Worm (Caenorhabditis elegans) whole organism, L2 larva: ENCODE results near the gene ina-1.
A peak's percentile ranks its signal among the peaks of the same experiment; 100 is the strongest.

Experiments used
- C34F6.9 ChIP-seq: fragments of 150-350 bp; optimal IDR thresholded peaks from 2 replicates; lab custom pipeline; 2014; ENCODE audit warnings: missing biosample characterization, missing genetic modification characterization
- alr-1 ChIP-seq: fragments of 150-350 bp; optimal IDR thresholded peaks from 2 replicates; lab custom pipeline; 2014; ENCODE audit warnings: missing biosample characterization, missing genetic modification characterization
- aly-2 ChIP-seq: fragments of 150-350 bp; optimal IDR thresholded peaks from 2 replicates; lab custom pipeline; 2014; ENCODE audit warnings: missing biosample characterization, missing genetic modification characterization
- ama-1 ChIP-seq: fragments of 150-350 bp; optimal IDR thresholded peaks from 2 replicates; lab custom pipeline; 2018; ENCODE audit warnings: inconsistent platforms
- blmp-1 ChIP-seq: sonication (generic microtip); optimal IDR thresholded peaks from 2 replicates; lab custom pipeline; 2017; ENCODE audit warnings: missing genetic modification characterization, mild to moderate bottlenecking, missing compliant biosample characterization, antibody characterized with exemption, moderate library complexity; ENCODE audit not compliant: insufficient read depth
- ceh-82 ChIP-seq: fragments of 150-350 bp; optimal IDR thresholded peaks from 2 replicates; lab custom pipeline; 2014; ENCODE audit warnings: missing biosample characterization, missing genetic modification characterization
- crh-2 ChIP-seq: sonication (generic microtip); optimal IDR thresholded peaks from 2 replicates; lab custom pipeline; 2017; ENCODE audit warnings: missing biosample characterization, missing genetic modification characterization
- egl-27 ChIP-seq: sonication (generic microtip); optimal IDR thresholded peaks from 3 replicates; lab custom pipeline; 2017; ENCODE audit warnings: missing biosample characterization, missing genetic modification reagents, missing genetic modification characterization
- elt-1 ChIP-seq: fragments of 150-350 bp; optimal IDR thresholded peaks from 2 replicates; lab custom pipeline; 2014; ENCODE audit warnings: missing biosample characterization, missing genetic modification characterization
- fos-1 ChIP-seq: fragments of 150-350 bp; optimal IDR thresholded peaks from 2 replicates; lab custom pipeline; 2014; ENCODE audit warnings: missing biosample characterization, missing genetic modification characterization
- gmeb-1 ChIP-seq: fragments of 150-350 bp; optimal IDR thresholded peaks from 2 replicates; lab custom pipeline; 2014; ENCODE audit warnings: missing biosample characterization, missing genetic modification characterization
- lin-11 ChIP-seq: fragments of 150-350 bp; sonication (generic microtip); optimal IDR thresholded peaks from 2 replicates; lab custom pipeline; 2014; ENCODE audit warnings: missing biosample characterization, missing genetic modification characterization, inconsistent platforms, mixed read lengths
- lsy-2 ChIP-seq, 2 experiments: fragments of 150-350 bp in 1 of 2; sonication (generic microtip) in 1 of 2; optimal IDR thresholded peaks; 2 replicates each; lab custom pipeline; 2014 to 2017; ENCODE audit warnings: missing biosample characterization in 2 of 2, missing genetic modification characterization in 2 of 2
- mbf-1 ChIP-seq: sonication (generic microtip); optimal IDR thresholded peaks from 2 replicates; lab custom pipeline; 2017; ENCODE audit warnings: missing biosample characterization, missing genetic modification characterization
- nhr-129 ChIP-seq: fragments of 150-350 bp; optimal IDR thresholded peaks from 2 replicates; lab custom pipeline; 2014; ENCODE audit warnings: missing biosample characterization, missing genetic modification characterization
- nhr-25 ChIP-seq: fragments of 150-350 bp; sonication (generic microtip); optimal IDR thresholded peaks from 3 replicates; lab custom pipeline; 2014; ENCODE audit warnings: missing biosample characterization, missing genetic modification characterization
- nhr-6 ChIP-seq: fragments of 150-350 bp; optimal IDR thresholded peaks from 2 replicates; lab custom pipeline; 2014; ENCODE audit warnings: missing biosample characterization, missing genetic modification characterization
- peb-1 ChIP-seq: fragments of 150-350 bp; optimal IDR thresholded peaks from 2 replicates; lab custom pipeline; 2014; ENCODE audit warnings: missing biosample characterization, missing genetic modification characterization
- skn-1 ChIP-seq: sonication (generic microtip); optimal IDR thresholded peaks from 2 replicates; lab custom pipeline; 2017; ENCODE audit warnings: missing biosample characterization, missing genetic modification characterization
- sma-3 ChIP-seq: sonication (generic microtip); optimal IDR thresholded peaks from 2 replicates; lab custom pipeline; 2016; ENCODE audit warnings: missing genetic modification reagents, missing genetic modification characterization, missing compliant biosample characterization
- sma-9 ChIP-seq, 2 experiments: fragments of 150-350 bp in 1 of 2; sonication (generic microtip) in 1 of 2; optimal IDR thresholded peaks; 2 replicates each; lab custom pipeline; 2014 to 2016; ENCODE audit warnings: missing genetic modification characterization in 2 of 2, mild to moderate bottlenecking in 1 of 2, missing biosample characterization in 1 of 2, missing compliant biosample characterization in 1 of 2, missing genetic modification reagents in 1 of 2, moderate library complexity in 1 of 2
- snpc-4 ChIP-seq: fragments of 150-350 bp; optimal IDR thresholded peaks from 2 replicates; lab custom pipeline; 2014; ENCODE audit warnings: missing biosample characterization, missing genetic modification characterization
- unc-62 ChIP-seq: fragments of 150-350 bp; optimal IDR thresholded peaks from 2 replicates; lab custom pipeline; 2014; ENCODE audit warnings: missing biosample characterization, missing genetic modification reagents, missing genetic modification characterization
- zag-1 ChIP-seq: fragments of 150-350 bp; optimal IDR thresholded peaks from 2 replicates; lab custom pipeline; 2014; ENCODE audit warnings: missing biosample characterization, missing genetic modification characterization
- ztf-1 ChIP-seq: fragments of 200-800 bp; sonication (Bioruptor generic); conservative IDR thresholded peaks from 2 replicates; pipeline ENCODE4 v1.3.6; 2022; ENCODE audit warnings: missing genetic modification characterization, missing compliant biosample characterization
- ztf-11 ChIP-seq: sonication (generic microtip); optimal IDR thresholded peaks from 2 replicates; lab custom pipeline; 2017; ENCODE audit warnings: missing biosample characterization, missing genetic modification characterization
- ztf-4 ChIP-seq: fragments of 150-350 bp; optimal IDR thresholded peaks from 2 replicates; lab custom pipeline; 2014; ENCODE audit warnings: missing biosample characterization, missing genetic modification characterization

The ina-1 gene

ce11 chrIII:9130588-9130987 is 42.0 kb downstream of the ina-1 start, which contains the start of gene ZK512.10:
TSS of gene ZK512.10 (plus strand) at chrIII:9130888.
- TF ChIP-seq egl-27 (no peak), crh-2 (tag; lab: Kevin White, UChicago) (no peak), ama-1 (lab: Kevin White, UChicago) (no peak), nhr-25 (no peak), peb-1 (tag; lab: Kevin White, UChicago) (no peak), ztf-4 (tag; lab: Kevin White, UChicago) (no peak), ztf-11 (tag; lab: Kevin White, UChicago) (no peak), lin-11 (no peak), nhr-129 (tag; lab: Kevin White, UChicago) (no peak), elt-1 (tag; lab: Kevin White, UChicago) (no peak), ceh-82 (tag; lab: Kevin White, UChicago) (no peak), sma-9 (GFP tag; optimal IDR thresholded peaks at IDR 0.05; lab: Kevin White, UChicago) (no peak), sma-9 (tag; optimal IDR thresholded peaks at IDR 0.05; lab: Kevin White, UChicago) (no peak), gmeb-1 (tag; lab: Kevin White, UChicago) (no peak)

DNA sequence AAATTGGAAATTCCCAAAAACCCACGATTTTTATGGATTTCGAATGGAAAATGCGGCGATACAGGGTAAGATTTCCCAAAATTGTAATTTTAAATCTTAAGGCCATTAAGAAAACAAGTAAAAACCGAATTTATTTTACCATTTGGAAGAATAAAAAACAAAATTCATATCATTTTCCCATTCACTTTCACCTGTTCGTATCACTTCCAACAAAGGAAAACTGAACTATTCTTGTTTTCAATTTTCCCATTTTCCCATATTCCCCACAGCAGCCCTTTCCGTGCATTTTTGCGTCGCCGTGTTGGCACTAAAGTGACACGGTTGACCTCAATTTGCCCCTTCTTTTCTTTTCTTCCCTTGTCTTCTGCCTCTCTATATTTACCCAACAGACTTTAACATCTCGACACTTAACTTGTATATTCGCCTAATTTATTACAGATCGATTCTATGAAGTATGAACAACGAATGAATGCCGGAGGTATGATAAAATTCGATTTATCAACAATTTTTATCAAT is 46.8 kb downstream of the ina-1 start, which contains the start of gene sec-16A.1:
sec-16A.1 (plus strand) TSS at position 51 of the 516 bp plus-strand sequence.
- TF ChIP-seq gmeb-1 (tag; lab: Kevin White, UChicago) (peak; percentile 42), nhr-129 (tag; lab: Kevin White, UChicago) (peak; percentile 27), C34F6.9 (tag; lab: Kevin White, UChicago) (peak; percentile 9), aly-2 (tag; lab: Kevin White, UChicago) (no peak), crh-2 (tag; lab: Kevin White, UChicago) (peak; percentile 23), blmp-1 (tag; lab: Kevin White, UChicago) (peak; percentile 83), zag-1 (tag; lab: Kevin White, UChicago) (no peak), sma-9 (GFP tag; optimal IDR thresholded peaks at IDR 0.05; lab: Kevin White, UChicago) (peak; percentile 32), sma-9 (tag; optimal IDR thresholded peaks at IDR 0.05; lab: Kevin White, UChicago) (no peak), sma-3 (GFP tag; lab: Kevin White, UChicago) (peak; percentile 55), peb-1 (tag; lab: Kevin White, UChicago) (no peak), lsy-2 (tag; optimal IDR thresholded peaks at IDR 0.05; lab: Kevin White, UChicago) (peak in 1 of 2 experiments; percentile 49)

ce11 chrIII:9118921-9119606 is 53.5 kb downstream of the ina-1 start, which contains the start of gene ced-11:
TSS of gene ced-11 (plus strand) at chrIII:9119556.
- no peak for TF ChIP-seq ceh-82 (tag; lab: Kevin White, UChicago)
- peak; percentile 1 for TF ChIP-seq sma-9 (GFP tag; optimal IDR thresholded peaks at IDR 0.05; lab: Kevin White, UChicago)
- TF ChIP-seq sma-9 (tag; optimal IDR thresholded peaks at IDR 0.05; lab: Kevin White, UChicago): no peak
- no peak for TF ChIP-seq gmeb-1 (tag; lab: Kevin White, UChicago)
- TF ChIP-seq sma-3 (GFP tag; lab: Kevin White, UChicago): peak; percentile 7
- TF ChIP-seq fos-1: no peak

DNA sequence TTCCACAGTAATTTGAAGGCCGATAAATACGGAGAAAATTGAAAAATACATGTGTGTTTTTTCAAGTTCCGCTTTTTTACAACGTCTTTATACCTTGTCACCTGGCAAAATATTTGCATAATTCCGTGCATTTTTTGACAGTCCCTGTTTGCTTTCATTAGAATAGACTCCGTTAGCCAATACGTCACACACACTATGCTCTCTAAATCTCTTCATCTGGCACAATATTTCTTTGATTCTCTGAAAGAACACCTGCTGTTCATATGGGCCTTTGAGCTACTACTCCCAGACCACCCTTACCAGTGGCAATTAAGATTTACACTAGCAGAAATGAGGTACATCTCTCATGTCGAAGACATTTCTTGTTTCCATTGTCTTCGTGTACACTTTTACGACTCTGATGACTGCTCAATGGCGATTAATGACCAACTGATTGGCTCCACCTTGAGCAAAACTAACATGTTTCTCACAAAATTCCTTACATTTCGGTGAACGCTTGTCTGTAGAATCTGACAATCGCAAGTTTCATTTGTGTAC is 54.2 kb downstream of the ina-1 start, which contains the start of gene grl-11:
grl-11 (minus strand) TSS at position 51 of the 537 bp plus-strand sequence.
- no peak for TF ChIP-seq ztf-1 (GFP tag; lab: Robert Waterston, UW)
- TF ChIP-seq nhr-6 (tag; lab: Kevin White, UChicago): no peak
- no peak for TF ChIP-seq C34F6.9 (tag; lab: Kevin White, UChicago)
- no peak for TF ChIP-seq elt-1 (tag; lab: Kevin White, UChicago)
- no peak for TF ChIP-seq nhr-129 (tag; lab: Kevin White, UChicago)
- TF ChIP-seq alr-1 (tag; lab: Kevin White, UChicago): no peak
- TF ChIP-seq ztf-4 (tag; lab: Kevin White, UChicago): no peak
- no peak for TF ChIP-seq crh-2 (tag; lab: Kevin White, UChicago)
- TF ChIP-seq zag-1 (tag; lab: Kevin White, UChicago): no peak
- no peak for TF ChIP-seq unc-62
- no peak for TF ChIP-seq lin-11
- TF ChIP-seq mbf-1: no peak
- TF ChIP-seq snpc-4 (tag; lab: Kevin White, UChicago): no peak
- TF ChIP-seq skn-1 (tag; lab: Kevin White, UChicago): no peak
- no peak for TF ChIP-seq blmp-1 (tag; lab: Kevin White, UChicago)
- TF ChIP-seq, all 48 proteins: peak for 0
